Worm (Caenorhabditis elegans) whole organism, L2 larva: ENCODE results near the gene sel-7.
A peak's percentile ranks its signal among the peaks of the same experiment; 100 is the strongest.

Experiments
- C34F6.9 ChIP-seq: fragments of 150-350 bp; optimal IDR thresholded peaks from 2 replicates; lab custom pipeline; 2014; ENCODE audit warnings: missing biosample characterization, missing genetic modification characterization
- F13H6.1 ChIP-seq: sonication (generic microtip); optimal IDR thresholded peaks from 2 replicates; lab custom pipeline; 2016; ENCODE audit warnings: missing genetic modification characterization, missing compliant biosample characterization
- R02D3.7 ChIP-seq: fragments of 150-350 bp; optimal IDR thresholded peaks from 2 replicates; lab custom pipeline; 2014; ENCODE audit warnings: missing biosample characterization, missing genetic modification characterization
- Y55F3AM.14 ChIP-seq: fragments of 200-800 bp; sonication (Bioruptor generic); optimal IDR thresholded peaks from 2 replicates; lab custom pipeline; 2018; ENCODE audit warnings: mild to moderate bottlenecking, missing genetic modification characterization, missing compliant biosample characterization
- ZK546.5 ChIP-seq: sonication (generic microtip); optimal IDR thresholded peaks from 2 replicates; lab custom pipeline; 2017; ENCODE audit warnings: missing biosample characterization, missing genetic modification characterization
- alr-1 ChIP-seq: fragments of 150-350 bp; optimal IDR thresholded peaks from 2 replicates; lab custom pipeline; 2014; ENCODE audit warnings: missing biosample characterization, missing genetic modification characterization
- aly-2 ChIP-seq: fragments of 150-350 bp; optimal IDR thresholded peaks from 2 replicates; lab custom pipeline; 2014; ENCODE audit warnings: missing biosample characterization, missing genetic modification characterization
- blmp-1 ChIP-seq: sonication (generic microtip); optimal IDR thresholded peaks from 2 replicates; lab custom pipeline; 2017; ENCODE audit warnings: missing genetic modification characterization, mild to moderate bottlenecking, missing compliant biosample characterization, antibody characterized with exemption, moderate library complexity; ENCODE audit not compliant: insufficient read depth
- ceh-16 ChIP-seq: fragments of 150-350 bp; optimal IDR thresholded peaks from 2 replicates; lab custom pipeline; 2014; ENCODE audit warnings: missing biosample characterization, missing genetic modification characterization
- ceh-82 ChIP-seq: fragments of 150-350 bp; optimal IDR thresholded peaks from 2 replicates; lab custom pipeline; 2014; ENCODE audit warnings: missing biosample characterization, missing genetic modification characterization
- crh-2 ChIP-seq: sonication (generic microtip); optimal IDR thresholded peaks from 2 replicates; lab custom pipeline; 2017; ENCODE audit warnings: missing biosample characterization, missing genetic modification characterization
- egl-27 ChIP-seq: sonication (generic microtip); optimal IDR thresholded peaks from 3 replicates; lab custom pipeline; 2017; ENCODE audit warnings: missing biosample characterization, missing genetic modification reagents, missing genetic modification characterization
- elt-1 ChIP-seq: fragments of 150-350 bp; optimal IDR thresholded peaks from 2 replicates; lab custom pipeline; 2014; ENCODE audit warnings: missing biosample characterization, missing genetic modification characterization
- elt-3 ChIP-seq: sonication (generic microtip); optimal IDR thresholded peaks from 2 replicates; lab custom pipeline; 2017; ENCODE audit warnings: missing biosample characterization, missing genetic modification characterization
- fos-1 ChIP-seq: fragments of 150-350 bp; optimal IDR thresholded peaks from 2 replicates; lab custom pipeline; 2014; ENCODE audit warnings: missing biosample characterization, missing genetic modification characterization
- gmeb-1 ChIP-seq: fragments of 150-350 bp; optimal IDR thresholded peaks from 2 replicates; lab custom pipeline; 2014; ENCODE audit warnings: missing biosample characterization, missing genetic modification characterization
- lin-11 ChIP-seq: fragments of 150-350 bp; sonication (generic microtip); optimal IDR thresholded peaks from 2 replicates; lab custom pipeline; 2014; ENCODE audit warnings: missing biosample characterization, missing genetic modification characterization, inconsistent platforms, mixed read lengths
- lin-13 ChIP-seq: fragments of 150-350 bp; optimal IDR thresholded peaks from 2 replicates; lab custom pipeline; 2014; ENCODE audit warnings: missing biosample characterization, missing genetic modification reagents, missing genetic modification characterization
- lin-39 ChIP-seq: fragments of 150-350 bp; optimal IDR thresholded peaks from 2 replicates; lab custom pipeline; 2014; ENCODE audit warnings: missing biosample characterization, missing genetic modification reagents, missing genetic modification characterization
- lsy-2 ChIP-seq, 2 experiments: fragments of 150-350 bp in 1 of 2; sonication (generic microtip) in 1 of 2; optimal IDR thresholded peaks; 2 replicates each; lab custom pipeline; 2014 to 2017; ENCODE audit warnings: missing biosample characterization in 2 of 2, missing genetic modification characterization in 2 of 2
- mab-5 ChIP-seq: fragments of 150-350 bp; optimal IDR thresholded peaks from 2 replicates; lab custom pipeline; 2014; ENCODE audit warnings: missing biosample characterization, missing genetic modification characterization
- mdl-1 ChIP-seq, 2 experiments: fragments of 150-350 bp in 1 of 2; sonication (generic microtip) in 1 of 2; optimal IDR thresholded peaks; 2 replicates each; lab custom pipeline; 2017; ENCODE audit warnings: missing biosample characterization in 2 of 2, missing genetic modification characterization in 2 of 2
- nhr-11 ChIP-seq: fragments of 150-350 bp; optimal IDR thresholded peaks from 2 replicates; lab custom pipeline; 2014; ENCODE audit warnings: missing biosample characterization, missing genetic modification characterization
- nhr-12 ChIP-seq: fragments of 150-350 bp; optimal IDR thresholded peaks from 2 replicates; lab custom pipeline; 2014; ENCODE audit warnings: missing biosample characterization, missing genetic modification characterization
- nhr-129 ChIP-seq: fragments of 150-350 bp; optimal IDR thresholded peaks from 2 replicates; lab custom pipeline; 2014; ENCODE audit warnings: missing biosample characterization, missing genetic modification characterization
- nhr-21 ChIP-seq: fragments of 150-350 bp; optimal IDR thresholded peaks from 2 replicates; lab custom pipeline; 2014; ENCODE audit warnings: missing biosample characterization, missing genetic modification characterization
- nhr-25 ChIP-seq: fragments of 150-350 bp; sonication (generic microtip); optimal IDR thresholded peaks from 3 replicates; lab custom pipeline; 2014; ENCODE audit warnings: missing biosample characterization, missing genetic modification characterization
- nhr-6 ChIP-seq: fragments of 150-350 bp; optimal IDR thresholded peaks from 2 replicates; lab custom pipeline; 2014; ENCODE audit warnings: missing biosample characterization, missing genetic modification characterization
- nhr-77 ChIP-seq: fragments of 150-350 bp; optimal IDR thresholded peaks from 2 replicates; lab custom pipeline; 2014; ENCODE audit warnings: missing biosample characterization, missing genetic modification characterization
- skn-1 ChIP-seq: sonication (generic microtip); optimal IDR thresholded peaks from 2 replicates; lab custom pipeline; 2017; ENCODE audit warnings: missing biosample characterization, missing genetic modification characterization
- sma-9 ChIP-seq, 2 experiments: fragments of 150-350 bp in 1 of 2; sonication (generic microtip) in 1 of 2; optimal IDR thresholded peaks; 2 replicates each; lab custom pipeline; 2014 to 2016; ENCODE audit warnings: missing genetic modification characterization in 2 of 2, mild to moderate bottlenecking in 1 of 2, missing biosample characterization in 1 of 2, missing compliant biosample characterization in 1 of 2, missing genetic modification reagents in 1 of 2, moderate library complexity in 1 of 2
- unc-39 ChIP-seq: fragments of 150-350 bp; optimal IDR thresholded peaks from 2 replicates; lab custom pipeline; 2014; ENCODE audit warnings: missing biosample characterization, missing genetic modification characterization
- unc-55 ChIP-seq: fragments of 150-350 bp; sonication (generic microtip); optimal IDR thresholded peaks from 3 replicates; lab custom pipeline; 2014; ENCODE audit warnings: missing biosample characterization, missing genetic modification reagents, missing genetic modification characterization
- zag-1 ChIP-seq: fragments of 150-350 bp; optimal IDR thresholded peaks from 2 replicates; lab custom pipeline; 2014; ENCODE audit warnings: missing biosample characterization, missing genetic modification characterization
- ztf-1 ChIP-seq: fragments of 200-800 bp; sonication (Bioruptor generic); conservative IDR thresholded peaks from 2 replicates; pipeline ENCODE4 v1.3.6; 2022; ENCODE audit warnings: missing genetic modification characterization, missing compliant biosample characterization
- ztf-11 ChIP-seq: sonication (generic microtip); optimal IDR thresholded peaks from 2 replicates; lab custom pipeline; 2017; ENCODE audit warnings: missing biosample characterization, missing genetic modification characterization

sel-7 gene

ce11 chrX:14349690-14350168 lies 9.4 kb upstream of the sel-7 start, which contains the start of gene wdr-5.2:
TSS of gene wdr-5.2 (plus strand) at chrX:14350118.
- TF ChIP-seq unc-55 (GFP tag; lab: Kevin White, UChicago) (peak; percentile 67), F13H6.1 (tag; lab: Kevin White, UChicago) (no peak), C34F6.9 (tag; lab: Kevin White, UChicago) (peak; percentile 53), R02D3.7 (no peak), sma-9 (GFP tag; optimal IDR thresholded peaks at IDR 0.05; lab: Kevin White, UChicago) (peak; percentile 4), sma-9 (tag; optimal IDR thresholded peaks at IDR 0.05; lab: Kevin White, UChicago) (no peak), lin-13 (GFP tag; lab: Kevin White, UChicago) (peak; percentile 10), crh-2 (tag; lab: Kevin White, UChicago) (peak; percentile 21)

- TF ChIP-seq ceh-82 (tag; lab: Kevin White, UChicago) (no peak), lsy-2 (tag; optimal IDR thresholded peaks at IDR 0.05; lab: Kevin White, UChicago) (no peak), fos-1 (tag; lab: Kevin White, UChicago) (no peak), unc-39 (no peak), mdl-1 (tag; optimal IDR thresholded peaks at IDR 0.05; lab: Kevin White, UChicago) (no peak), mab-5 (tag; lab: Kevin White, UChicago) (no peak), ztf-1 (GFP tag; lab: Robert Waterston, UW) (no peak), C34F6.9 (tag; lab: Kevin White, UChicago) (no peak), nhr-77 (no peak), elt-1 (tag; lab: Kevin White, UChicago) (no peak)
Measured at ce11 chrX:14347573-14347972, 7.3 kb upstream of the sel-7 start, which contains the start of gene K04G11.3. TSS of gene K04G11.3 (minus strand) at chrX:14347673.

ce11 chrX:14339723-14340122 lies 558 bp downstream of the sel-7 start:
- no peak for TF ChIP-seq lin-39
- TF ChIP-seq, all 48 proteins: peak for 0

DNA sequence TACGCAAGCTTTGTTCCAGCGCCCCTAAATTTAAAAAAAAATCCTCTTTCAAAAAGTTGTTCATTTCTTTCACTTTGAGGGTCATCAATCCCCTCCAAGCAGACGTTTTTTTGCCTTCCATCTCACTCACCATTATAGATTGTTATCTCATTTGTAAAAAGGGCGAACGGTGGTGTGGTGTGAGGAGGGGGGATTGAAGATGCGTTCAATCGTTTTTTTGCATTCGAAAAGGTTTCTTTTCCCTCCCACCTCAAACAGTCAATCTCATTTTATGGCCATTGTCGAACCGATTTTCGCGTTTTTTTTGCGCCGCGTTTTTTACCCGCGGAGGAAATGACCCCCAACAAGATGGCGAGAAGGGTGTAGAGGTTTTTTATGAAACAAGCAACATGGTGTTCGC lies 1.4 kb downstream of the sel-7 start:
- TF ChIP-seq ceh-16 (tag; lab: Kevin White, UChicago) (no peak), alr-1 (no peak), lin-13 (GFP tag; lab: Kevin White, UChicago) (no peak), egl-27 (tag; lab: Kevin White, UChicago) (no peak), aly-2 (tag; lab: Kevin White, UChicago) (no peak)

DNA sequence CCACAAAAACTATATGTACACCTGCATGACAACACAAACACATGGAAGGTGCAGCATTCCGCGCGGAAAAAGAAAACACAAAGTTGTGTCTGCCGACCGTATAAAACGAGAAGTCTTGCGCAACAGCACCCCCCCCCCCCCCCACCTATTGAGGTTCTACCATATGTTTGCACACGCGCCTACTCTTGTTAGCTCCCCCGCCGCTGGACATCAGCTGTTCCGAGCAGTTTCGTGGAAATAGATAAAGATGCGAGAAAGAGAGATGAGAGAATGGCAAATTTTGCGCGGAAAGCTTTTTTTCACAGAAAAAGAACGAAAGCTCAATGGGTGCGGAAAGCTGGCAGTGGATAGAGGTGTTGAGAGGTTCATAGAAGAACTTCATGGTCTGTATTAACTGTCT lies 4.7 kb downstream of the sel-7 start:
- TF ChIP-seq lin-11 (tag; lab: Kevin White, UChicago) (no peak), ZK546.5 (no peak), skn-1 (tag; lab: Kevin White, UChicago) (no peak), nhr-12 (tag; lab: Kevin White, UChicago) (no peak), gmeb-1 (no peak)

DNA sequence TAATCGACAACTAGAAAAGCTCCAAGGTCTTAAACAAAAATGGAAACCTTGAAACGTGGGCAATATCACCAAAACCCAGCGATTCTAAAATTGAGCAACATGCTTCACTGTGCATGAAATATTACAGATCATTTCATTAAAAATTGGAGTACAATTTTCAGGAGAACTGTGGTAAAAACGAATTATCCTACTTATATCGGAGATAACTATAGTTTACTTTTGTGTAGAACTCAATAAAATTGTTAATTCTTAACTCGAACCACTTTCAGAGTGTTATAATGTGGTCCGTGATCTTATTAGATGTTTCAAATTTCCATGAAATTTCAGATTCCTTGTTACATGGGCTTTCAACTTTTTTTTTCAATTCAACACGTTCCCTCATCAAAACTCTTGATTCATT lies 5.1 kb downstream of the sel-7 start, which contains the start of gene K04G11.1:
Gene K04G11.1 (plus strand): TSS at position 301 of the 400 bp plus-strand sequence.
- TF ChIP-seq ztf-11 (no peak), mab-5 (tag; lab: Kevin White, UChicago) (no peak), nhr-25 (no peak), elt-3 (no peak), nhr-12 (tag; lab: Kevin White, UChicago) (no peak), F13H6.1 (tag; lab: Kevin White, UChicago) (no peak)

ce11 chrX:14334151-14334550 lies 6.1 kb downstream of the sel-7 start:
- peak; percentile 27 for TF ChIP-seq fos-1 (tag; lab: Kevin White, UChicago)
- TF ChIP-seq sma-9 (GFP tag; optimal IDR thresholded peaks at IDR 0.05; lab: Kevin White, UChicago) = peak; percentile 61
- TF ChIP-seq sma-9 (tag; optimal IDR thresholded peaks at IDR 0.05; lab: Kevin White, UChicago) = no peak
- TF ChIP-seq lsy-2 (tag; optimal IDR thresholded peaks at IDR 0.05; lab: Kevin White, UChicago) = peak in 1 of 2 experiments; percentile 68
- no peak for TF ChIP-seq zag-1 (tag; lab: Kevin White, UChicago)
- TF ChIP-seq gmeb-1 = no peak
- TF ChIP-seq Y55F3AM.14 = no peak
- TF ChIP-seq egl-27 (tag; lab: Kevin White, UChicago) = peak; percentile 26
- TF ChIP-seq nhr-6 = peak; percentile 28
- peak; percentile 46 for TF ChIP-seq nhr-21 (tag; lab: Kevin White, UChicago)
- no peak for TF ChIP-seq nhr-11 (tag; lab: Kevin White, UChicago)
- TF ChIP-seq C34F6.9 (tag; lab: Kevin White, UChicago) = peak; percentile 27
- peak; percentile 69 for TF ChIP-seq nhr-129 (tag; lab: Kevin White, UChicago)
- TF ChIP-seq blmp-1 (tag; lab: Kevin White, UChicago) = peak; percentile 32
- peak; percentile 26 for TF ChIP-seq F13H6.1 (tag; lab: Kevin White, UChicago)
